Fruit fly (Drosophila melanogaster) whole organism: ENCODE results near the gene CG7173.

Source experiments
- CG8478 ChIP-seq: fragments of >200 bp; optimal IDR thresholded peaks from 2 replicates; lab custom pipeline; 2018; ENCODE audit warnings: inconsistent platforms
- pan ChIP-seq: fragments of >200 bp; optimal IDR thresholded peaks from 2 replicates; lab custom pipeline; 2017
- usp ChIP-seq: fragments of >200 bp; optimal IDR thresholded peaks from 2 replicates; lab custom pipeline; 2017; ENCODE audit warnings: missing biosample characterization, missing genetic modification characterization, mixed read lengths

- no peak for TF ChIP-seq pan (lab: Kevin White, UChicago)
- no peak for TF ChIP-seq CG8478 (lab: Kevin White, UChicago)
- TF ChIP-seq usp (GFP tag; lab: Kevin White, UChicago) = no peak
These were observed 26.7 kb upstream of the CG7173 start for dm6 chr3L:21584683-21585082.
